Worm (Caenorhabditis elegans) whole organism, dauer: ENCODE measurements around the gene oig-4.

ENCODE experiments used
- unc-62 ChIP-seq: sonication (generic microtip); optimal IDR thresholded peaks from 2 replicates; lab custom pipeline; 2017; ENCODE audit warnings: missing biosample characterization, missing genetic modification reagents, missing genetic modification characterization

Gene oig-4

ce11 chrII:7651171-7651570 lies 37.8 kb downstream of the oig-4 start, which contains the start of gene pde-4:
Gene pde-4, minus strand, starts transcription at chrII:7651246.
- TF ChIP-seq unc-62 (GFP tag; lab: Kevin White, UChicago), result no peak

ce11 chrII:7662008-7662686 lies 48.8 kb downstream of the oig-4 start, which contains the start of gene alfa-1:
Gene alfa-1, minus strand, starts transcription at chrII:7662522.
- no peak for TF ChIP-seq unc-62 (GFP tag; lab: Kevin White, UChicago)

- no peak for TF ChIP-seq unc-62 (GFP tag; lab: Kevin White, UChicago)
Observed at ce11 chrII:7663028-7663427, 49.7 kb downstream of the oig-4 start.
